Fruit fly (Drosophila melanogaster) whole organism, embryonic: ENCODE results near the gene CG3337.

Source experiments
- Asciz ChIP-seq: fragments of 200-800 bp; sonication (Bioruptor generic); optimal IDR thresholded peaks from 2 replicates; lab custom pipeline; 2017; ENCODE audit warnings: missing biosample characterization, mild to moderate bottlenecking, missing genetic modification characterization, missing genetic modification reagents
- Atf3 ChIP-seq: fragments of 200-800 bp; sonication (Bioruptor generic); optimal IDR thresholded peaks from 3 replicates; lab custom pipeline; 2016; ENCODE audit warnings: missing biosample characterization, missing genetic modification characterization
- Bdp1 ChIP-seq: fragments of 200-800 bp; sonication (Bioruptor generic); optimal IDR thresholded peaks from 3 replicates; lab custom pipeline; 2016; ENCODE audit warnings: missing biosample characterization, missing genetic modification characterization
- CG12769 ChIP-seq: fragments of 200-800 bp; sonication (Bioruptor generic); optimal IDR thresholded peaks from 2 replicates; lab custom pipeline; 2019; ENCODE audit warnings: missing biosample characterization, mild to moderate bottlenecking, missing genetic modification characterization, moderate library complexity
- CG13424 ChIP-seq: fragments of 200-800 bp; sonication (Bioruptor generic); optimal IDR thresholded peaks from 2 replicates; lab custom pipeline; 2019; ENCODE audit warnings: missing biosample characterization, mild to moderate bottlenecking, missing genetic modification characterization, moderate library complexity
- CG14860 ChIP-seq: fragments of 200-800 bp; sonication (Bioruptor generic); IDR thresholded peaks from 3 replicates; pipeline ENCODE4 v1.3.6; 2022; ENCODE audit warnings: missing biosample characterization, missing genetic modification characterization; ENCODE audit not compliant: partially characterized antibody
- CG1647 ChIP-seq: fragments of 200-800 bp; sonication (Bioruptor generic); optimal IDR thresholded peaks from 3 replicates; lab custom pipeline; 2016; ENCODE audit warnings: missing biosample characterization, missing genetic modification characterization
- CG17612 ChIP-seq: fragments of 200-800 bp; sonication (Bioruptor generic); IDR thresholded peaks from 2 replicates; pipeline ENCODE4 v1.3.6; 2022; ENCODE audit warnings: missing biosample characterization, missing genetic modification characterization
- CG2120 ChIP-seq: fragments of 200-800 bp; sonication (Bioruptor generic); optimal IDR thresholded peaks from 3 replicates; lab custom pipeline; 2016; ENCODE audit warnings: missing biosample characterization, missing genetic modification characterization
- CG31224 ChIP-seq: fragments of 200-800 bp; sonication (Bioruptor generic); IDR thresholded peaks from 2 replicates; pipeline ENCODE4 v1.3.6; 2022; ENCODE audit warnings: missing biosample characterization, missing genetic modification characterization
- CG32772 ChIP-seq: fragments of 200-800 bp; sonication (Bioruptor generic); IDR thresholded peaks from 2 replicates; pipeline ENCODE4 v1.3.6; 2022; ENCODE audit warnings: missing biosample characterization, missing genetic modification characterization
- CG33213 ChIP-seq: fragments of 200-800 bp; sonication (Bioruptor generic); optimal IDR thresholded peaks from 3 replicates; lab custom pipeline; 2016; ENCODE audit warnings: missing biosample characterization, missing genetic modification characterization
- CG6813 ChIP-seq: fragments of 200-800 bp; sonication (Bioruptor generic); optimal IDR thresholded peaks from 2 replicates; lab custom pipeline; 2017; ENCODE audit warnings: missing biosample characterization, missing genetic modification characterization, mild to moderate bottlenecking, moderate library complexity, missing genetic modification reagents
- CG7745 ChIP-seq: fragments of 200-800 bp; sonication (Bioruptor generic); optimal IDR thresholded peaks from 2 replicates; lab custom pipeline; 2018; ENCODE audit warnings: missing biosample characterization, mild to moderate bottlenecking, missing genetic modification characterization, moderate library complexity
- CG8281 ChIP-seq: fragments of 200-800 bp; sonication (Bioruptor generic); optimal IDR thresholded peaks from 2 replicates; lab custom pipeline; 2018; ENCODE audit warnings: missing biosample characterization, mild to moderate bottlenecking, missing genetic modification characterization, moderate library complexity
- CG8478 ChIP-seq: fragments of >200 bp; optimal IDR thresholded peaks from 2 replicates; lab custom pipeline; 2018
- CTCF ChIP-seq: fragments of 200-800 bp; sonication (Bioruptor generic); optimal IDR thresholded peaks from 2 replicates; lab custom pipeline; 2017; ENCODE audit warnings: missing biosample characterization, mild to moderate bottlenecking, missing genetic modification characterization, moderate library complexity
- D19A ChIP-seq: fragments of 200-800 bp; optimal IDR thresholded peaks from 3 replicates; lab custom pipeline; 2019; ENCODE audit warnings: missing biosample characterization, mild to moderate bottlenecking, missing genetic modification characterization, moderate library complexity
- Ets97D ChIP-seq: fragments of 200-800 bp; sonication (Bioruptor generic); optimal IDR thresholded peaks from 3 replicates; lab custom pipeline; 2016; ENCODE audit warnings: missing biosample characterization, missing genetic modification characterization
- GATAe ChIP-seq: fragments of 200-800 bp; sonication (Bioruptor generic); conservative IDR thresholded peaks from 2 replicates; pipeline ENCODE4 v1.3.6; 2022; ENCODE audit warnings: missing biosample characterization, missing genetic modification characterization
- Hey ChIP-seq: fragments of 200-800 bp; sonication (Bioruptor generic); optimal IDR thresholded peaks from 3 replicates; lab custom pipeline; 2018; ENCODE audit warnings: missing biosample characterization, mild to moderate bottlenecking, missing genetic modification characterization
- Hr39 ChIP-seq: fragments of >200 bp; optimal IDR thresholded peaks from 2 replicates; lab custom pipeline; 2017
- Lim3 ChIP-seq: fragments of 200-800 bp; sonication (Bioruptor generic); IDR thresholded peaks from 2 replicates; pipeline ENCODE4 v1.3.6; 2022; ENCODE audit warnings: missing biosample characterization, missing genetic modification characterization
- Med ChIP-seq: fragments of 200-800 bp; sonication (Bioruptor generic); peaks from one replicate; lab custom pipeline; 2016; ENCODE audit warnings: missing biosample characterization, missing genetic modification characterization, mild to moderate bottlenecking, inconsistent platforms, moderate library complexity
- Neu2 ChIP-seq: fragments of 200-800 bp; sonication (Bioruptor generic); optimal IDR thresholded peaks from 3 replicates; lab custom pipeline; 2016; ENCODE audit warnings: missing biosample characterization, missing genetic modification characterization, borderline replicate concordance
- Nf-YC ChIP-seq: fragments of 200-800 bp; optimal IDR thresholded peaks from 3 replicates; lab custom pipeline; 2019; ENCODE audit warnings: missing biosample characterization, mild to moderate bottlenecking, missing genetic modification characterization, moderate library complexity
- Pdp1 ChIP-seq, 2 experiments: fragments of 200-800 bp; sonication (Bioruptor generic); optimal IDR thresholded peaks; 3 replicates each; lab custom pipeline; 2016; ENCODE audit warnings: missing biosample characterization in 2 of 2, missing genetic modification characterization in 2 of 2, mild to moderate bottlenecking in 1 of 2, moderate library complexity in 1 of 2
- Rx ChIP-seq: fragments of 200-800 bp; sonication (Bioruptor generic); IDR thresholded peaks from 2 replicates; pipeline ENCODE4 v1.3.6; 2022; ENCODE audit warnings: missing biosample characterization, missing genetic modification characterization
- Vsx1 ChIP-seq: fragments of 200-800 bp; sonication (Bioruptor generic); optimal IDR thresholded peaks from 2 replicates; lab custom pipeline; 2017; ENCODE audit warnings: missing biosample characterization, mild to moderate bottlenecking, missing genetic modification characterization, missing genetic modification reagents
- Xbp1 ChIP-seq: fragments of 200-800 bp; sonication (Bioruptor generic); optimal IDR thresholded peaks from 3 replicates; lab custom pipeline; 2016; ENCODE audit warnings: missing biosample characterization, mild to moderate bottlenecking, missing genetic modification characterization
- al ChIP-seq: fragments of 200-800 bp; sonication (Bioruptor generic); IDR thresholded peaks from 2 replicates; pipeline ENCODE4 v1.3.6; 2022; ENCODE audit warnings: missing biosample characterization, missing genetic modification characterization
- bigmax ChIP-seq: fragments of 200-800 bp; sonication (Bioruptor generic); optimal IDR thresholded peaks from 2 replicates; lab custom pipeline; 2018; ENCODE audit warnings: missing biosample characterization, mild to moderate bottlenecking, missing genetic modification characterization
- chif ChIP-seq, 2 experiments: fragments of 200-800 bp; sonication (Bioruptor generic); optimal IDR thresholded peaks; 3 replicates each; lab custom pipeline; 2016; ENCODE audit warnings: missing biosample characterization in 2 of 2, missing genetic modification characterization in 2 of 2
- crc ChIP-seq: fragments of 200-800 bp; sonication (Bioruptor generic); optimal IDR thresholded peaks from 2 replicates; lab custom pipeline; 2016; ENCODE audit warnings: missing biosample characterization, missing genetic modification characterization
- da ChIP-seq: fragments of 200-800 bp; sonication (Bioruptor generic); optimal IDR thresholded peaks from 2 replicates; lab custom pipeline; 2016; ENCODE audit warnings: missing biosample characterization, missing genetic modification characterization
- eve ChIP-seq, 2 experiments: fragments of >200 bp; optimal IDR thresholded peaks; 2 replicates each; lab custom pipeline; 2017; ENCODE audit warnings: missing biosample characterization in 2 of 2, missing genetic modification characterization in 2 of 2
- fd3F ChIP-seq: fragments of 200-800 bp; sonication (Bioruptor generic); optimal IDR thresholded peaks from 2 replicates; lab custom pipeline; 2018; ENCODE audit warnings: missing biosample characterization, mild to moderate bottlenecking, missing genetic modification characterization, moderate library complexity
- fd64A ChIP-seq: fragments of 200-800 bp; sonication (Bioruptor generic); optimal IDR thresholded peaks from 3 replicates; lab custom pipeline; 2018; ENCODE audit warnings: missing biosample characterization, mild to moderate bottlenecking, missing genetic modification characterization
- gcm ChIP-seq: fragments of 200-800 bp; sonication (Bioruptor generic); optimal IDR thresholded peaks from 2 replicates; lab custom pipeline; 2019; ENCODE audit warnings: missing biosample characterization, mild to moderate bottlenecking, missing genetic modification characterization, moderate library complexity
- gsb-n ChIP-seq: fragments of 200-800 bp; sonication (Bioruptor generic); optimal IDR thresholded peaks from 3 replicates; lab custom pipeline; 2018; ENCODE audit warnings: missing biosample characterization, mild to moderate bottlenecking, missing genetic modification characterization
- insv ChIP-seq, 2 experiments: fragments of 200-800 bp; sonication (Bioruptor generic); optimal IDR thresholded peaks; 3 replicates each; lab custom pipeline; 2016 to 2018; ENCODE audit warnings: missing biosample characterization in 2 of 2, missing genetic modification characterization in 2 of 2
- jumu ChIP-seq: fragments of 200-800 bp; sonication (Bioruptor generic); optimal IDR thresholded peaks from 3 replicates; lab custom pipeline; 2016; ENCODE audit warnings: missing biosample characterization, missing genetic modification characterization
- p53 ChIP-seq: fragments of 200-800 bp; sonication (Bioruptor generic); optimal IDR thresholded peaks from 2 replicates; lab custom pipeline; 2016; ENCODE audit warnings: missing biosample characterization, missing genetic modification characterization
- sc ChIP-seq, 3 experiments: fragments of >200 bp in 2 of 3; fragments of 200-800 bp in 1 of 3; sonication (Bioruptor generic) in 1 of 3; optimal IDR thresholded peaks; 2 replicates in 2 of 3; 3 replicates in 1 of 3; lab custom pipeline; 2017; ENCODE audit warnings: mild to moderate bottlenecking in 1 of 3, missing biosample characterization in 1 of 3, missing genetic modification characterization in 1 of 3, missing genetic modification reagents in 1 of 3
- shn ChIP-seq: fragments of 200-800 bp; sonication (Bioruptor generic); optimal IDR thresholded peaks from 3 replicates; lab custom pipeline; 2016; ENCODE audit warnings: missing biosample characterization, missing genetic modification characterization
- slou ChIP-seq: fragments of 200-800 bp; sonication (Bioruptor generic); optimal IDR thresholded peaks from 3 replicates; lab custom pipeline; 2016; ENCODE audit warnings: missing biosample characterization, missing genetic modification characterization
- sqz ChIP-seq: fragments of 200-800 bp; sonication (Bioruptor generic); optimal IDR thresholded peaks from 3 replicates; lab custom pipeline; 2018; ENCODE audit warnings: missing biosample characterization, mild to moderate bottlenecking, missing genetic modification characterization
- sug ChIP-seq: fragments of 200-800 bp; optimal IDR thresholded peaks from 2 replicates; lab custom pipeline; 2019; ENCODE audit warnings: missing biosample characterization, mild to moderate bottlenecking, missing genetic modification characterization, moderate library complexity
- toy ChIP-seq: fragments of 200-800 bp; sonication (Bioruptor generic); IDR thresholded peaks from 2 replicates; pipeline ENCODE4 v1.3.6; 2022; ENCODE audit warnings: missing biosample characterization, missing genetic modification characterization
- trem ChIP-seq: fragments of 200-800 bp; optimal IDR thresholded peaks from 3 replicates; lab custom pipeline; 2019; ENCODE audit warnings: missing biosample characterization, mild to moderate bottlenecking, missing genetic modification characterization, moderate library complexity
- vfl ChIP-seq: fragments of 200-800 bp; sonication (Bioruptor generic); optimal IDR thresholded peaks from 2 replicates; lab custom pipeline; 2016; ENCODE audit warnings: missing biosample characterization, missing genetic modification characterization

CG3337 gene

dm6 chr3R:21223453-21224057 lies at the start of gene CG3337, which contains the start of gene Nelf-A (continued):
- TF ChIP-seq sqz (GFP tag; lab: Kevin White, UChicago) (no peak), Hey (no peak), insv (GFP tag; optimal IDR thresholded peaks at IDR 0.05; lab: Kevin White, UChicago) (peak in 1 of 2 experiments; percentile 58), CG1647 (peak; percentile 75), Vsx1 (GFP tag; lab: Kevin White, UChicago) (no peak), da (GFP tag; lab: Kevin White, UChicago) (peak; percentile 40), sug (peak; percentile 97), Asciz (GFP tag; lab: Kevin White, UChicago) (no peak), Xbp1 (GFP tag; lab: Kevin White, UChicago) (peak; percentile 80), CG33213 (GFP tag; lab: Kevin White, UChicago) (peak; percentile 85), CG2120 (GFP tag; lab: Kevin White, UChicago) (peak; percentile 86), CTCF (GFP tag; lab: Kevin White, UChicago) (peak; percentile 97), GATAe (GFP tag; lab: Robert Waterston, UW) (0 out of 2 replicates have a peak, but pooled peaks have one; percentile 24), gsb-n (tag; lab: Kevin White, UChicago) (no peak), CG8478 (lab: Kevin White, UChicago) (peak; percentile 57), toy (no peak), CG12769 (tag; lab: Kevin White, UChicago) (no peak), D19A (no peak), slou (GFP tag; lab: Kevin White, UChicago) (no peak), CG8281 (tag; lab: Kevin White, UChicago) (no peak), CG6813 (GFP tag; lab: Kevin White, UChicago) (peak; percentile 14), al (peak; percentile 55), Lim3 (GFP tag; lab: Robert Waterston, UW) (no peak), trem (tag; lab: Kevin White, UChicago) (peak; percentile 75), CG32772 (GFP tag; lab: Robert Waterston, UW) (0 out of 2 replicates have a peak, but pooled peaks have one; percentile 46), Med (GFP tag; lab: Kevin White, UChicago) (peak; percentile 97), Ets97D (GFP tag; lab: Kevin White, UChicago) (peak; percentile 91), Pdp1 (GFP tag; optimal IDR thresholded peaks at IDR 0.05; lab: Kevin White, UChicago) (peak; percentile 69 to 71), crc (GFP tag; lab: Kevin White, UChicago) (peak; percentile 41), CG14860 (GFP tag; lab: Robert Waterston, UW) (peak; percentile 57), CG13424 (tag; lab: Kevin White, UChicago) (peak; percentile 48), CG7745 (no peak), Hr39 (lab: Kevin White, UChicago) (no peak), Neu2 (GFP tag; lab: Kevin White, UChicago) (peak; percentile 22), CG31224 (peak; percentile 53), shn (GFP tag; lab: Kevin White, UChicago) (peak; percentile 84), p53 (peak; percentile 82), fd3F (GFP tag; lab: Kevin White, UChicago) (peak; percentile 31), bigmax (GFP tag; lab: Kevin White, UChicago) (peak; percentile 61), sc (optimal IDR thresholded peaks at IDR 0.05; lab: Kevin White, UChicago) (no peak), sc (GFP tag; optimal IDR thresholded peaks at IDR 0.05; lab: Kevin White, UChicago) (no peak), chif (GFP tag; optimal IDR thresholded peaks at IDR 0.05; lab: Kevin White, UChicago) (peak; percentile 62 to 63), CG17612 (peak; percentile 44; the same call in 1 of the 2 replicates), gcm (GFP tag; lab: Kevin White, UChicago) (peak; percentile 24), vfl (GFP tag; lab: Kevin White, UChicago) (peak; percentile 74), eve (GFP tag; optimal IDR thresholded peaks at IDR 0.05; lab: Kevin White, UChicago) (no peak), fd64A (GFP tag; lab: Kevin White, UChicago) (no peak), Rx (peak; percentile 59), jumu (GFP tag; lab: Kevin White, UChicago) (peak; percentile 85), Bdp1 (GFP tag; lab: Kevin White, UChicago) (peak; percentile 74), Atf3 (GFP tag; lab: Kevin White, UChicago) (peak; percentile 40), Nf-YC (no peak)
